Worm (Caenorhabditis elegans) whole organism, dauer: ENCODE measurements around the gene nhr-206.

ENCODE experiments used
- unc-62 ChIP-seq: sonication (generic microtip); optimal IDR thresholded peaks from 2 replicates; lab custom pipeline; 2017; ENCODE audit warnings: missing biosample characterization, missing genetic modification reagents, missing genetic modification characterization

The nhr-206 gene

ce11 chrV:12085867-12086634, 5.8 kb upstream of the nhr-206 start:
- TF ChIP-seq unc-62 (GFP tag; lab: Kevin White, UChicago): no peak

DNA sequence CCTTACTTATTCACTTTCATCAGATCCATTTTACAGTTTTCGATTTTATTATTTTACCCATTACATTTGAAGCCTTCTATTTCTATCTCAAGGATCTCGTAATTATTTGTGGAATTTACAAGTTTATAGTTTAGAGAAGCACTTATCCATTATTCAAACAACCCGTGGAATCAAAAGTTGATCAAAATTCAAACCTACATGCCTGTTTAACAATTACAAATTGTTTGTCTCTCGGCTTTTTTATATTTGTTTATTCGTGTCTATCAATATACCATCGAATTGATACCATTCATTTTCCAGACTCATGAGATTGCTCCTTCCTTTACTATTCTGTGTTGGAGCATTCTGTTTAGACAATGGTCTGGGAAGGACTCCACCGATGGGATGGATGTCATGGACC, 4.9 kb upstream of the nhr-206 start, which contains the start of gene gana-1:
gana-1 (plus strand) TSS at position 301 of the 400 bp plus-strand sequence.
- no peak for TF ChIP-seq unc-62 (GFP tag; lab: Kevin White, UChicago)

ce11 chrV:12088773-12089172, 3.0 kb upstream of the nhr-206 start, which contains the start of gene R07B7.12:
R07B7.12 (plus strand) TSS chrV:12089073.
- no peak for TF ChIP-seq unc-62 (GFP tag; lab: Kevin White, UChicago)

ce11 chrV:12094030-12094429, 2.2 kb downstream of the nhr-206 start, which contains the start of gene nhr-208:
nhr-208 (plus strand) TSS chrV:12094317.
- no peak for TF ChIP-seq unc-62 (GFP tag; lab: Kevin White, UChicago)

- TF ChIP-seq unc-62 (GFP tag; lab: Kevin White, UChicago): no peak
Measured at ce11 chrV:12095865-12096264, 4.1 kb downstream of the nhr-206 start, which contains the start of gene nhr-207. nhr-207 (plus strand) TSS chrV:12096146.

- TF ChIP-seq unc-62 (GFP tag; lab: Kevin White, UChicago): no peak
Measured at ce11 chrV:12098123-12098522, 6.3 kb downstream of the nhr-206 start, which contains the start of gene nhr-209. nhr-209 (plus strand) TSS chrV:12098149.

DNA sequence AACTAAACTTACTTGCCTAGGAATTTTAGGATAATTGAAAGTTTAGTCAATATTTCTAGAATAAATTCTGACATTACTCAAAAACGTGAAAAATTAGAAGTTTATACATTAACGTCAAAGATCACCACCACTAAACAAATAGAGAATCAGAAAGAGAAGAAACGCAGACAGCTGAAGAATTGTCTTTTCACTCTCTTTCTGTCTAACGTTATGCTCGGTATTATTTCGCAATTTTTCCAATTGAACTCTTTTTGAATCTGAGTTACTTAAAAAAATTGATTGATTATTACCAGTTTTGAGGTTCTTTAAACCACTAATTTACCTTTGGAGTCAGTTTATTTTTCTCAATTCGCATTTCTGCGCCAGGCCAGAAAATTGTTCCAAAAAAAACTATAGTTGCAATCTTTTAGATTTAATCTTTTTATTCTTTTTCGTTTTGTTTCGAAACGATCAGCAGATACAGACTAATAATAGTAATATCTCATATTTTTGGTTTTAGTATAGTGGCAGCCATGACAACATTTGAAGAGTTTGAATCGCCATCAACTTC, 9.1 kb downstream of the nhr-206 start, which contains the start of gene nhr-154:
nhr-154 (plus strand) TSS at position 500 of the 550 bp plus-strand sequence.
- TF ChIP-seq unc-62 (GFP tag; lab: Kevin White, UChicago): no peak

- TF ChIP-seq unc-62 (GFP tag; lab: Kevin White, UChicago): no peak
Measured at ce11 chrV:12103920-12104319, 12.1 kb downstream of the nhr-206 start, which contains the start of gene nhr-153. nhr-153 (plus strand) TSS chrV:12104220.

DNA sequence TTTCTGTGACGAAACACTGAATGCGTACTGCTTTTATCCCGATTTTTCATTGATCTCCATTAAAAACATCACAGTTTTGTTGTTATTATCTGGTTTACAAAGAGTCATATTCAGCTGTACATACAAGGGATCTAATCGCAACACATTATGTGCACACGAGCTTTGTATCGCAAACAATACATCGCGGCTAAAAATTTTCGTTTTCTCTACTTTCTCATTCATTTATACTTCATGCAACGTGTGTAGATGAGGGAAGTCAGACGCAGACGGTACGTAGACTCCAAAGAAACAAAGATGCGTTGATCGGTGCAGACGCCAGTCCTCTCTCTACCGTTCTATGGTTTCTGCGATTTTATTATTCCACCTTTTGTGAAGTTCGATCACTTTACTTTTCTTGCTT, 15.0 kb downstream of the nhr-206 start, which contains the start of gene nhr-136:
nhr-136 (plus strand) TSS at position 301 of the 400 bp plus-strand sequence.
- TF ChIP-seq unc-62 (GFP tag; lab: Kevin White, UChicago): no peak

DNA sequence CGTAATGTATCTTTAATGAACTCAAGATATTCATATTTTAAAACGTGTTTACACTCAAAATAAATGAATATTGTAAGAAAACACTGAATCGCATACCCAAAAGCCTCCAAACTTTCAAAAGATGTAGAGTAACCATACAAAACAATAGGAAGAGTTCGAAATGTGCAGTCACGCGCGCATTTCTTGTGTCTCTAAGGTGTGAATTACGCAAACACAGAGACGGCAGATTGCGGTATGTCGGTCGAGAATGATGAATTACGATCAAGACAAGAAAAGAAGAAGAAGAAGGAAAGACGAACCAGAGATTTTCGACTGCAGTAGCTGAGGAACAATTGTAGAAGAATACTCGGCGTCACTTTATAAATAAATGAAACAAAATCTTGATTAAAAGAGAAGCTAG, 19.6 kb downstream of the nhr-206 start, which contains the start of gene lhpp-1:
lhpp-1 (minus strand) TSS at position 354 of the 400 bp plus-strand sequence.
- TF ChIP-seq unc-62 (GFP tag; lab: Kevin White, UChicago): no peak

DNA sequence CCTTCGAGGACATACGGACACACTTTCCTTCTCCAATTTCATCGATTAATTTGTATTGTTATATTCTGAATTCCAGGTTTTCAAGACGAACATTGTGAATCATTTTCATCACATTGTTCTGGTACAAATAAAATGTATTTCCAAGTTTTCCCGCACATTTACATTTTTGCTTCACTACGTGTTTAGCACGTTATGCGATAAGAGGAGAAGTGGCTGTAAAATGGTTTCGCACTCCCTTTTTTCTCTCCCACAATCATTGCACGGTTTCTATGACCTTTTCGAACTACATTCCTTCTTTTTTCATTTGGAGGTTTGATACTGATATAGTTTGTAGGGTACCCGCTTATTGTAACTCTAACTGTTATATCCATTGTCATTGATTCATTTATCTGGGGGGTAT, 21.9 kb downstream of the nhr-206 start:
- TF ChIP-seq unc-62 (GFP tag; lab: Kevin White, UChicago): no peak

DNA sequence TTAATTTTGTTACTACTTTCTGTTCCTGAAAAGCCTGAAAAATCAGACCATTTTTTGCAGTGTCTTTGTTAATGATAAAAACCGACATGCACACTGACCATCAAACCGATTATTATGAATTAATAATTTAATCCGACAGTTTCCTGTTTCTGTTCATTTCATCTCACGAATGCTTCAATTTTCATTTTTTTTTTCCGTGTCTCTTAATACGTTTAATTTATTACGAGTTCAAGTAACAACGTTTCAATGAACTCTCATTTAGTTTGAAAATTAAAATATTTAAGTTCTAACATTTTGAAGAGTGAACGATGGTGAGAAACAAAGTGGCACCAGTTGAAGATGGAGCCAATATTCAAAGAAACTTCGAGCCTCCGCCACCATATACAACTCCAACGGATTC, 22.9 kb downstream of the nhr-206 start, which contains the start of gene spin-1:
spin-1 (plus strand) TSS at position 301 of the 400 bp plus-strand sequence.
- no peak for TF ChIP-seq unc-62 (GFP tag; lab: Kevin White, UChicago)

DNA sequence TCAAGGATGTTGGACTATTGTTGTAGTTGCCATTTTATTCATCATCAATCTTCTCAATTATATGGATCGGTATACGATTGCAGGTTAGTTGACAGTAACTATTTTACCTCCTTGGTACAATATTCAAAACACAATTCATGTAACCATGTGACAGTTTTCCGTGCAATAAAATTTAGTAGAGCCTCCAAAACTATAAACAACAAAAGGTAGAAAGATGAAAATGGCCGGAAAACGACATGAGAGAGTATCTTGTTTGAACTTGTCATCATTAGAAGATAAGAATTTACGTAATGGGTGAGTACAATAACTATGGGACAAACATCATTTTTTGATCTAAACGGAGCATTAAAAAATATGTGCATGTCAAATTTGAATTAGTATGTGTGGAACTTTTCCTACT, 23.3 kb downstream of the nhr-206 start:
- TF ChIP-seq unc-62 (GFP tag; lab: Kevin White, UChicago): no peak

- TF ChIP-seq unc-62 (GFP tag; lab: Kevin White, UChicago): no peak
Measured at ce11 chrV:12117567-12118053, 25.8 kb downstream of the nhr-206 start, which contains the start of gene C13C4.8. C13C4.8 (plus strand) TSS chrV:12118003.

DNA sequence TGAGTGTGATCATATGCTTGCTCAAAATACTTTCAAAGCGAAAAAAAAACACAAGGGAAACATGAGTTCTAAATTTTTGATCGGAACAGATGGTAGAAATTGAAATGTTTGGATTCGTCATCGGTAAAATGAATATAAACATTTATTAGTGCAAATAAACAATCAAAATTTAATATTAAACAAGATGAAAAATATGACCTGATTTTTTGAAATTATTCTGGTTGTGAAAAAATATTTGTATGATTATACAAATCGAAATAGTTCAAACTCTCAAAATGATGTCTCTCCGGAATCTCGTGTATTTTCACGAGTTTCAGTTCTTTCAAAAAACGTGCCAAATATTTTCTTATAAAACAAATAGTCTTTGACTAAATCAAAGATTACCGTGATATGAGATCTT, 28.6 kb downstream of the nhr-206 start, which contains the start of gene C13C4.7:
C13C4.7 (minus strand) TSS at position 101 of the 400 bp plus-strand sequence.
- no peak for TF ChIP-seq unc-62 (GFP tag; lab: Kevin White, UChicago)

ce11 chrV:12121274-12121673, 29.5 kb downstream of the nhr-206 start, which contains the start of gene C13C4.6:
C13C4.6 (plus strand) TSS chrV:12121574.
- TF ChIP-seq unc-62 (GFP tag; lab: Kevin White, UChicago): no peak
